In the genomic region with DNA sequence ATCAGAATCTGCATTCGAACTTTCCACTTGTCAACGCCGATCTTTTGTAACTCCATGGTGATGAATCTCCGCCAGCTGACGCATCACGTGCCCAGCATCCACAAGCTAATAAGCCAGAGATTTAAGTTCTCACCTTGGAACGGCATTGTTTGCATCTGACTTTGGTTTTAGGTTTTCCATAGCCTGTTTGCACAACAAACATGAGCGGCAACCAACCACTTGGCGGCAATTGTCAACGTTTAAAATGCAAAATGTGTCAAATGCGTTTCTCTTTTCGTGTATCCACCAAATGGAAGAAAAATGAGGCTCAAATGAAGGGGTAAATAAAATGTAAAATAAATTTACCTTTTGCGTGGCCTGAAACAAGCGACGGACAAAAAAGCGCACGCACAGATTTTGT, we compare ENCODE assay signal across 2 fruit fly cellular contexts.
TF ChIP-seq lines count a peak whose summit lies in the region.

No protein-coding gene starts in this region.

- no peak for TF ChIP-seq CTCF in whole organism, embryonic (GFP tag; optimal IDR thresholded peaks at IDR 0.05; lab: Kevin White, UChicago)

TF ChIP-seq in whole organism, embryonic, 481 proteins besides CTCF, POLR2A, EP300 and RAD21 (continues in another document):
- TF ChIP-seq CG15696 (tag; optimal IDR thresholded peaks at IDR 0.05; lab: Kevin White, UChicago) (no peak), CG11093 (GFP tag; IDR thresholded peaks at IDR 0.05; lab: Robert Waterston, UW) (no peak), D (optimal IDR thresholded peaks at IDR 0.05; lab: Kevin White, UChicago) (no peak), D (GFP tag; optimal IDR thresholded peaks at IDR 0.05; lab: Kevin White, UChicago) (no peak), CG2875 (GFP tag; optimal IDR thresholded peaks at IDR 0.05; lab: Kevin White, UChicago) (no peak), E2f1 (GFP tag; IDR thresholded peaks at IDR 0.05; lab: Robert Waterston, UW) (no peak), CG9932 (GFP tag; IDR thresholded peaks at IDR 0.05; lab: Robert Waterston, UW) (no peak), cas (GFP tag; IDR thresholded peaks at IDR 0.05; lab: Robert Waterston, UW) (no peak), CG4424 (GFP tag; optimal IDR thresholded peaks at IDR 0.05; lab: Kevin White, UChicago) (no peak), danr (GFP tag; IDR thresholded peaks at IDR 0.05; lab: Robert Waterston, UW) (no peak), HHEX (GFP tag; optimal IDR thresholded peaks at IDR 0.05; lab: Kevin White, UChicago) (no peak), pb (GFP tag; optimal IDR thresholded peaks at IDR 0.05; lab: Kevin White, UChicago) (no peak), CG8359 (GFP tag; optimal IDR thresholded peaks at IDR 0.05; lab: Kevin White, UChicago; ENCODE audit: borderline replicate concordance) (no peak), ftz-f1 (GFP tag; optimal IDR thresholded peaks at IDR 0.05; lab: Kevin White, UChicago) (no peak), Sry-δ (GFP tag; optimal IDR thresholded peaks at IDR 0.05; lab: Kevin White, UChicago) (no peak), sd (tag; optimal IDR thresholded peaks at IDR 0.05; lab: Kevin White, UChicago) (no peak), CG33557 (GFP tag; optimal IDR thresholded peaks at IDR 0.05; lab: Kevin White, UChicago) (no peak), Asciz (GFP tag; optimal IDR thresholded peaks at IDR 0.05; lab: Kevin White, UChicago) (peak; percentile 16), Fer3 (tag; optimal IDR thresholded peaks at IDR 0.05; lab: Kevin White, UChicago) (no peak), CG17802 (tag; optimal IDR thresholded peaks at IDR 0.05; lab: Kevin White, UChicago) (no peak), kni (GFP tag; optimal IDR thresholded peaks at IDR 0.05; lab: Kevin White, UChicago) (peak; percentile 15), CG18262 (tag; optimal IDR thresholded peaks at IDR 0.05; lab: Kevin White, UChicago) (no peak), NC2β (GFP tag; optimal IDR thresholded peaks at IDR 0.05; lab: Kevin White, UChicago) (no peak), H15 (GFP tag; IDR thresholded peaks at IDR 0.05; lab: Robert Waterston, UW) (no peak), CG7745 (tag; optimal IDR thresholded peaks at IDR 0.05; lab: Kevin White, UChicago) (no peak), slbo (GFP tag; IDR thresholded peaks at IDR 0.05; lab: Robert Waterston, UW) (no peak), CG5953 (GFP tag; IDR thresholded peaks at IDR 0.05; lab: Robert Waterston, UW) (no peak), tap (tag; optimal IDR thresholded peaks at IDR 0.05; lab: Kevin White, UChicago) (no peak), tup (GFP tag; optimal IDR thresholded peaks at IDR 0.05; lab: Kevin White, UChicago) (no peak), chif (GFP tag; optimal IDR thresholded peaks at IDR 0.05; lab: Kevin White, UChicago) (no peak), Elba2 (GFP tag; optimal IDR thresholded peaks at IDR 0.05; lab: Kevin White, UChicago) (no peak), CG6683 (GFP tag; optimal IDR thresholded peaks at IDR 0.05; lab: Kevin White, UChicago) (no peak), pum (GFP tag; optimal IDR thresholded peaks at IDR 0.05; lab: Kevin White, UChicago) (no peak), CG8290 (GFP tag; optimal IDR thresholded peaks at IDR 0.05; lab: Kevin White, UChicago) (no peak), CG8290 (tag; optimal IDR thresholded peaks at IDR 0.05; lab: Kevin White, UChicago) (no peak), Med (GFP tag; lab: Kevin White, UChicago) (peak; percentile 58), CG18764 (GFP tag; optimal IDR thresholded peaks at IDR 0.05; lab: Kevin White, UChicago) (no peak), Hr3 (GFP tag; optimal IDR thresholded peaks at IDR 0.05; lab: Kevin White, UChicago) (no peak), CG3281 (GFP tag; optimal IDR thresholded peaks at IDR 0.05; lab: Kevin White, UChicago) (no peak), CG10979 (tag; optimal IDR thresholded peaks at IDR 0.05; lab: Kevin White, UChicago) (no peak), CG18476 (GFP tag; optimal IDR thresholded peaks at IDR 0.05; lab: Kevin White, UChicago) (no peak), bsh (GFP tag; optimal IDR thresholded peaks at IDR 0.05; lab: Kevin White, UChicago) (peak in 1 of 2 experiments; percentile 12), Hmx (GFP tag; optimal IDR thresholded peaks at IDR 0.05; lab: Kevin White, UChicago) (no peak), onecut (GFP tag; IDR thresholded peaks at IDR 0.05; lab: Robert Waterston, UW) (no peak), TFAM (GFP tag; optimal IDR thresholded peaks at IDR 0.05; lab: Kevin White, UChicago) (no peak), CG7963 (GFP tag; IDR thresholded peaks at IDR 0.05; lab: Robert Waterston, UW; ENCODE audit: partially characterized antibody) (no peak)

TF ChIP-seq in whole organism, prepupa, 60 proteins besides CTCF, POLR2A, EP300 and RAD21:
- no peak for TF ChIP-seq svp (GFP tag; lab: Kevin White, UChicago)
- TF ChIP-seq dac (GFP tag; optimal IDR thresholded peaks at IDR 0.05; lab: Kevin White, UChicago) = no peak
- peak; percentile 34 for TF ChIP-seq fkh (GFP tag; optimal IDR thresholded peaks at IDR 0.05; lab: Kevin White, UChicago)
- no peak for TF ChIP-seq CG4318 (GFP tag; optimal IDR thresholded peaks at IDR 0.05; lab: Kevin White, UChicago)
